Fruit fly (Drosophila melanogaster) ovary, adult (tissue): Measurements from ENCODE around the gene CG5404.

Experiments
- CG17801 ChIP-seq: fragments of 200-800 bp; optimal IDR thresholded peaks from 2 replicates; lab custom pipeline; 2019; ENCODE audit warnings: missing biosample characterization, mild to moderate bottlenecking, missing genetic modification characterization, moderate library complexity; ENCODE audit not compliant: partially characterized antibody

Gene CG5404

dm6 chr3R:15678765-15679514, 25.5 kb upstream of the CG5404 start:
- no peak for TF ChIP-seq CG17801 (GFP tag; lab: Kevin White, UChicago)

DNA sequence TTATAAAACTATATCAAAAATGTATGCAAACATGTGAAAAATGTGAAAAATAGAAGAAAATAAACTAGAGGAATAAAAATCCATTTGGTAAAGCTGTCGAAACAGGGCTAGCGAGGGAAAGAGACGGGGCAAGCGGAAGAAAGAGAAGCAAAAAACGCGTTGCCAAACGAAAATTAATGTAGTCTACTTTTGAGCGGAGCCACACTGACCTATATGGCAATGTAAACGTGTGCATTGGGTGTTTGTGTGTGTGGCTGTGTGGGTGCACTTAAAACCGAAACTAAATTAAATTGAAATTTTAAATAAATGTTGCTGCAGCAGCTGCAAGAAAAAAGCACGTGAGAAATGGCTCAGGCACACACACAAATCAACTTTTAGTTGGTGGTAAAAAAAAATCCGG, 24.5 kb upstream of the CG5404 start:
- no peak for TF ChIP-seq CG17801 (GFP tag; lab: Kevin White, UChicago)

- no peak for TF ChIP-seq CG17801 (GFP tag; lab: Kevin White, UChicago)
Observed at dm6 chr3R:15680666-15681065, 23.8 kb upstream of the CG5404 start.

DNA sequence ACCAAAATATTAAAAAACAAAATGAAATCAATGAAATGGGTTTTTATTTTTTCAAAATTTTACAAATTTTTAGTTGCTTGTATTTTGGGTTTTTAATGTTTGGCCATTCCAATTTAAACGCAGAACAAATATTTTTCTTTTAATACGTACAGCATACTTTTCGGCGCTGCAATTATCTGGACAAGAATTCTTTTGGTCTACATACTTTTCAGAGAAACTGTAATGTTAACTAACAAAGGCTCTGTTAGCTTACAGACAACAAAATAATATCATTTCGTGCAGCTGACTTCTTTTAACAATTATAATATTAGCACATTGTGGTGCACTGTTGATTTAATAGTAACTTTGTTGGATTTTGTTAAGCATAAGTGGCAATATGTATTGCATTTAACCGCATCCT, 16.0 kb upstream of the CG5404 start:
- TF ChIP-seq CG17801 (GFP tag; lab: Kevin White, UChicago): no peak

DNA sequence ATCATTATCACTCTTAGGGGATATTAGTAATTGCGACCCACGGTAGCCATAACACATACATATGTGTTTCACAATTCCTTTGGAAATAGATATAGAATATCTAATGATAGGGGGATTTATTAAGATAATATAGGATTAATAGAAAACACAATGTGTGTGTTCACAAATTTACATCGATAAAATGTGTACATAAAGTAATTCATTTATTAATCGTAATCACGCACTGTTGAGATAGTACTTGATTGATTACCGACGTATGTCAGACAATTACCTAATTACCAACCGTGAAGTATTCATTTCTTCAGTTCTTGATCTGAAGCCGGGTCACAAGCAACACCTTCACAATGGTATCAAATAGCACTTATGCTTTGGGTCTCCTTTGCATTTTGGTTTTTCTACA, 11.7 kb upstream of the CG5404 start, which contains the start of gene CG31446:
CG31446 (plus strand) TSS at position 301 of the 400 bp plus-strand sequence.
- no peak for TF ChIP-seq CG17801 (GFP tag; lab: Kevin White, UChicago)

DNA sequence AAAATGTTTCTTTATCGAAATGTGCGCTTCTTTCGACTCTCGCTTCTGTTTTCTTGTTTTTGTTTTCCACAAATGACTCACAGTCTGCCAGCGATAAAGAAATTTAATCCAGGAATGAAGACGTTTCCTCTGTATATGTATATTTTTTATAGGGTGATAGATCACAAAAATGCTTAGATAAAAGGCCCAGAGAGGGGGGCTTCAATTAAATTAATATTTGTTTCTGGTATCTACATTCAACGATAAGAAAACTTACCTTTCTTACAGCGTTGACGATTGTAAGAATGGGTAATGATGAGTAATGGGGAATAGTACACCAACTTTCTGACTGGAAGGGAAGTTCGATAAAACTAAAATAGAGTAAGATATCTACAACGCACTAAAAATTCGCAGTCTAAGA, 10.1 kb upstream of the CG5404 start:
- TF ChIP-seq CG17801 (GFP tag; lab: Kevin White, UChicago): no peak

dm6 chr3R:15694941-15695340, 9.5 kb upstream of the CG5404 start, which contains the start of gene CG5399:
Gene CG5399, plus strand, starts transcription at chr3R:15695241.
- TF ChIP-seq CG17801 (GFP tag; lab: Kevin White, UChicago): no peak

DNA sequence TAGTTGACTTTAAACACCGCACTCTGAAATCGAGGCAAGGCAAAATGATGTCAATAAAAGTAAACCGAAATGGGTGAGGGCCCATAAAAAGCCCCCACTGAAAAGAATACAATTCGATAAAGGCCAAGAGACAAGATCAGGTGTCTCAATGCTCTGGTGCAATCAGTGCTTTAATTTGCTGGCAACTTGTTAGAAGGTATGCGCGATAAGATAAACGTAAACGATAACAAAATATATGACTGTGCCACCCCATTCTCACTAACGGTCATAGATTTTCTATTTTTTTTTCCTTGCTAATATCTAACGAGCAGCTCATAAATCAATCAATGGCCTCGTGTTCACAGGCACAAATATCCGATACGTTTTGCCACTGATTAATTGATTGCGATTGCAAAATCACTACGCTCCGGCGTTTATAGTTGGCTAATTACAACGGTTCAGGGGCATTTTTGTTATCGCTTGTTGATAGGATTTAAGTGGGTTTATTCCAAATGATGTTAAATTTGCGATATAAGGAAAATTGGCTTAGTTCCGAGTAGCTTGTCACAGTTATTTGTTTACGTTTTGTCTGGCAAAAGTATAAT, 7.9 kb upstream of the CG5404 start:
- no peak for TF ChIP-seq CG17801 (GFP tag; lab: Kevin White, UChicago)

DNA sequence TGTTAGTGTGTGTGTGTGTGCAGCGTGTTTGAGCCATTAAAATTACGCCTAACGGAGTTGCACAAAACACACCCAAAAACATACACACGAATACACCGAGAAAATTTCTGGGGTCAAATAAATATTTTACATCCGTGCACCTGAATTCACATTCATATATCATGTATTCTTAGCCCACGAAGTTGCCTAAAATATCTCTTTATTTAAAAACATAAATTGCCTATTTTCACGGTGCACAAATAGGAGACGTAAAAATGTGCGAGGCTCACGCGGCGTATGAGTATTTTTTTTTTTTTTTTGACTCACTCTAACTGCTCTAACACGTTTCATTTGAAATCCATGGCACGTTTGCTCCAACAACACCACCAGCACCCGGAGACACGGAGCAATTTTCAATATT, 3.7 kb upstream of the CG5404 start:
- TF ChIP-seq CG17801 (GFP tag; lab: Kevin White, UChicago): no peak

DNA sequence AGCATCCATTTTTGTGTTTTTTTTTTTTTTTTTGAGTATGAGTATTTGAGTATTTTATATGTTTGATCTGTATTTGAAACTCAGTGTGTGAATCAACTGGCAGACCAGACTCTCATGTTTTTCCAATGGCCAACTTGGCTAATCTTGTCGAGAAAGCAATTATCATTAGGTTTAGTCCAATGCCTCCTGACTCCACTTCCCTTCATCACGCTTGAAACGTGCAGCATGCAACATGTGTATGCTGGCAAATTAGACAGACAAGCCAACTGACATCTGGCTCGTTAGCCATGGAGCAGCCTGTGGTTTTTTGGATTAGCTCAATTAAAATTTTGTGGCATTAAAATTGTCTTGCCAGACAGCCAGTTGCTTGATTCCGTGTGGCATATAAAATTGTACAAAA, 12.0 kb downstream of the CG5404 start, which contains the start of gene CG31294:
CG31294 (minus strand) TSS at position 101 of the 400 bp plus-strand sequence.
- TF ChIP-seq CG17801 (GFP tag; lab: Kevin White, UChicago): no peak

- no peak for TF ChIP-seq CG17801 (GFP tag; lab: Kevin White, UChicago)
Observed at dm6 chr3R:15730629-15731028, 26.2 kb downstream of the CG5404 start.

DNA sequence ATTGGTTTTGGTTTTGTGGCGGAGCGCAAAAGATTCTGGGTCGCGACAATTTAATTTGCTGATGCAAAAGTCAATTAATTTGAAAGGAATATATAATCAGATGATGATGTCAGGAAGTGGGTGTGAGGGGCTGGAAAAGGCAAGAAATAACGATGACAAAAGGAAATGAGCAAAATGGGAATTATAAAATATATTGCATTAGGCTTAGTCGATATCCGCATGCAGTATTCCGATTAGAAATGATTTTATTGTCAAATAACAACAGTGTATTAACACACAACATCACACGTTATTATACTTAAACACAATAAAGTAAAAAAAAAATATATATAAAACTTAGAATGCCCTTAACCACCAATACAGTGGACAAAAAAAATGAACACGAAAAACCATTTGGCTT, 27.0 kb downstream of the CG5404 start, which contains the start of gene CG34274:
CG34274 (plus strand) TSS at position 301 of the 400 bp plus-strand sequence.
- TF ChIP-seq CG17801 (GFP tag; lab: Kevin White, UChicago): no peak

DNA sequence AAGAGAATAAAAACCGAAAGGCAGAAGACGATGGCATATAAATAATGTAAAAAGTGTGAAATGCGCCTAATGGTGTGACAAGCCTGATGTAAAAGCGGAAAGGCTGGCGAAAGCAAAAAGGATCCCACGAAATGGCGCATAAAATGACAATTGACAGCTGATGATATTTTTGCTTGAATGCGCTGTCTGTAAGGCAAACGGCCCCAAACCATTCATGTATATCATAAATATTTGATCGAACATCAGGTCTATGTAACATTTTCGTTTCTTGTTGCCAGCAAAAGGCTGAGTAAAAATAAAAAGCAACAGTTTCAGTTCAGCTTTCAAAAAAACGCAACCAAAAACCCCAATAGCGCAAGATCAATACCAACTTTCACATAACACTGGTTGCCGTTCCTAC, 39.9 kb downstream of the CG5404 start, which contains the start of gene CG4520:
CG4520 (plus strand) TSS at position 301 of the 400 bp plus-strand sequence.
- TF ChIP-seq CG17801 (GFP tag; lab: Kevin White, UChicago): no peak
